Worm (Caenorhabditis elegans): ENCODE data around the gene hic-1.

The hic-1 gene

ce11 chrX:6598732-6599131 is at the start of gene hic-1:
TSS of gene hic-1 (minus strand) at chrX:6598832.
- TF ChIP-seq lin-54 (GFP tag; optimal IDR thresholded peaks at IDR 0.05) (no peak), dpff-1 (tag; optimal IDR thresholded peaks at IDR 0.05) (no peak), nhr-120 (GFP tag; IDR thresholded peaks at IDR 0.05) (no peak), ccch-3 (GFP tag; optimal IDR thresholded peaks at IDR 0.05) (no peak), nfya-1 (tag; optimal IDR thresholded peaks at IDR 0.05; ENCODE audit: borderline replicate concordance, insufficient read depth) (no peak), dox-1 (GFP tag; IDR thresholded peaks at IDR 0.05) (no peak), Y95B8A.8 (GFP tag; IDR thresholded peaks at IDR 0.05) (no peak), hrde-1 (tag; optimal IDR thresholded peaks at IDR 0.05; ENCODE audit: borderline replicate concordance) (no peak), F49E8.2 (tag; optimal IDR thresholded peaks at IDR 0.05; ENCODE audit: insufficient read depth) (no peak)

ce11 chrX:6646387-6647061 is 47.9 kb upstream of the hic-1 start:
- peak; percentile 56 for TF ChIP-seq nhr-80 (tag; optimal IDR thresholded peaks at IDR 0.05)
- no peak for TF ChIP-seq attf-5 (GFP tag; optimal IDR thresholded peaks at IDR 0.05)
- no peak for TF ChIP-seq cebp-1 (GFP tag; IDR thresholded peaks at IDR 0.05)
- TF ChIP-seq cebp-1 (tag; optimal IDR thresholded peaks at IDR 0.05), result peak; percentile 56

- TF ChIP-seq nhr-80 (tag; optimal IDR thresholded peaks at IDR 0.05) (peak; percentile 56), pha-4 (tag; optimal IDR thresholded peaks at IDR 0.05) (peak; percentile 77), mcd-1 (GFP tag; IDR thresholded peaks at IDR 0.05) (no peak), cebp-1 (GFP tag; IDR thresholded peaks at IDR 0.05) (peak; percentile 54; the same call in 1 of the 2 replicates), cebp-1 (tag; optimal IDR thresholded peaks at IDR 0.05) (peak; percentile 63)
These were observed 46.5 kb upstream of the hic-1 start, which contains the start of gene C56E10.3 for ce11 chrX:6644971-6645704. TSS of gene C56E10.3 (plus strand) at chrX:6645654.

ce11 chrX:6642798-6643197 is 44.2 kb upstream of the hic-1 start:
- peak; percentile 58 for TF ChIP-seq somi-1 (GFP tag; optimal IDR thresholded peaks at IDR 0.05)
- TF ChIP-seq B0019.2 (GFP tag; conservative IDR thresholded peaks at IDR 0.05), result no peak
- 0 out of 2 replicates have a peak, but pooled peaks have one; percentile 6 for TF ChIP-seq nfya-2 (GFP tag; IDR thresholded peaks at IDR 0.05)
- peak; percentile 28 for TF ChIP-seq atf-7 (tag; optimal IDR thresholded peaks at IDR 0.05)
- no peak for TF ChIP-seq Y79H2A.3 (GFP tag; conservative IDR thresholded peaks at IDR 0.05)
- TF ChIP-seq lin-26 (GFP tag; IDR thresholded peaks at IDR 0.05), result 0 out of 2 replicates have a peak, but pooled peaks have one; percentile 31
- no peak for TF ChIP-seq lir-1 (GFP tag; conservative IDR thresholded peaks at IDR 0.05)
- TF ChIP-seq Y67H2A.10 (GFP tag; conservative IDR thresholded peaks at IDR 0.05), result no peak
- peak; percentile 52 for TF ChIP-seq nhr-80 (tag; optimal IDR thresholded peaks at IDR 0.05)
- TF ChIP-seq F49E8.2 (tag; optimal IDR thresholded peaks at IDR 0.05; ENCODE audit: insufficient read depth), result no peak
- no peak for TF ChIP-seq B0261.1 (tag; optimal IDR thresholded peaks at IDR 0.05)
- 0 out of 2 replicates have a peak, but pooled peaks have one; percentile 34 for TF ChIP-seq K11D2.4 (GFP tag; IDR thresholded peaks at IDR 0.05)
- TF ChIP-seq C17E4.6 (GFP tag; IDR thresholded peaks at IDR 0.05), result no peak
- TF ChIP-seq him-1 (tag; optimal IDR thresholded peaks at IDR 0.05), result no peak
- no peak for TF ChIP-seq let-526 (GFP tag; IDR thresholded peaks at IDR 0.05)
- TF ChIP-seq ztf-26 (tag; optimal IDR thresholded peaks at IDR 0.05), result peak; percentile 23
- 0 out of 2 replicates have a peak, but pooled peaks have one; percentile 41 for TF ChIP-seq cebp-1 (GFP tag; IDR thresholded peaks at IDR 0.05)
- TF ChIP-seq cebp-1 (tag; optimal IDR thresholded peaks at IDR 0.05), result peak; percentile 67
- peak; percentile 37 for TF ChIP-seq attf-5 (GFP tag; optimal IDR thresholded peaks at IDR 0.05)
- no peak for TF ChIP-seq mxl-1 (tag; optimal IDR thresholded peaks at IDR 0.05)
